Fruit fly (Drosophila melanogaster) whole organism, prepupa: ENCODE results near the gene CG4287.

ENCODE experiments used
- CG10631 ChIP-seq: fragments of 200-800 bp; sonication (Bioruptor generic); optimal IDR thresholded peaks from 2 replicates; lab custom pipeline; 2016; ENCODE audit warnings: missing biosample characterization, missing genetic modification characterization
- CG10669 ChIP-seq: fragments of 200-800 bp; sonication (Bioruptor generic); optimal IDR thresholded peaks from 3 replicates; lab custom pipeline; 2018; ENCODE audit warnings: missing biosample characterization, mild to moderate bottlenecking, missing genetic modification characterization, moderate library complexity
- CG11294 ChIP-seq: fragments of 200-800 bp; sonication (Bioruptor generic); IDR thresholded peaks from 2 replicates; pipeline ENCODE4 v1.3.6; 2022; ENCODE audit warnings: missing biosample characterization, missing genetic modification characterization
- CG11762 ChIP-seq: fragments of 200-800 bp; sonication (Bioruptor generic); optimal IDR thresholded peaks from 3 replicates; lab custom pipeline; 2016; ENCODE audit warnings: missing biosample characterization, missing genetic modification characterization; ENCODE audit not compliant: insufficient read depth
- CG11902 ChIP-seq: fragments of 200-800 bp; sonication (Bioruptor generic); optimal IDR thresholded peaks from 3 replicates; lab custom pipeline; 2016; ENCODE audit warnings: missing biosample characterization, missing genetic modification characterization
- CG15336 ChIP-seq: fragments of 200-800 bp; sonication (Bioruptor generic); IDR thresholded peaks from 2 replicates; pipeline ENCODE4 v1.3.6; 2022; ENCODE audit warnings: missing biosample characterization, missing genetic modification characterization
- CG1621 ChIP-seq: fragments of 200-800 bp; sonication (Bioruptor generic); optimal IDR thresholded peaks from 3 replicates; lab custom pipeline; 2018; ENCODE audit warnings: missing biosample characterization, mild to moderate bottlenecking, missing genetic modification characterization
- CG16779 ChIP-seq: fragments of 200-800 bp; sonication (Bioruptor generic); optimal IDR thresholded peaks from 3 replicates; lab custom pipeline; 2017; ENCODE audit warnings: missing biosample characterization, mild to moderate bottlenecking, missing genetic modification characterization
- CG3032 ChIP-seq: fragments of 200-800 bp; optimal IDR thresholded peaks from 2 replicates; lab custom pipeline; 2019; ENCODE audit warnings: missing biosample characterization, mild to moderate bottlenecking, missing genetic modification characterization, moderate library complexity
- CG31627 ChIP-seq: fragments of 200-800 bp; sonication (Bioruptor generic); optimal IDR thresholded peaks from 3 replicates; lab custom pipeline; 2016; ENCODE audit warnings: missing biosample characterization, missing genetic modification characterization
- CG32006 ChIP-seq: fragments of 200-800 bp; sonication (Bioruptor generic); optimal IDR thresholded peaks from 3 replicates; lab custom pipeline; 2017; ENCODE audit warnings: missing biosample characterization, mild to moderate bottlenecking, missing genetic modification characterization
- CG34406 ChIP-seq: fragments of 200-800 bp; sonication (Bioruptor generic); optimal IDR thresholded peaks from 3 replicates; lab custom pipeline; 2016; ENCODE audit warnings: missing biosample characterization, missing genetic modification characterization
- CG3919 ChIP-seq: fragments of 200-800 bp; sonication (Bioruptor generic); optimal IDR thresholded peaks from 3 replicates; lab custom pipeline; 2016; ENCODE audit warnings: missing biosample characterization, missing genetic modification characterization
- CG4318 ChIP-seq: fragments of 200-800 bp; sonication (Bioruptor generic); optimal IDR thresholded peaks from 3 replicates; lab custom pipeline; 2017; ENCODE audit warnings: missing biosample characterization, mild to moderate bottlenecking, missing genetic modification characterization
- CG6163 ChIP-seq: fragments of 200-800 bp; sonication (Bioruptor generic); IDR thresholded peaks from 3 replicates; pipeline ENCODE4 v1.3.6; 2022; ENCODE audit warnings: missing biosample characterization, missing genetic modification characterization
- CG6276 ChIP-seq: fragments of 200-800 bp; sonication (Bioruptor generic); optimal IDR thresholded peaks from 2 replicates; lab custom pipeline; 2017; ENCODE audit warnings: missing biosample characterization, mild to moderate bottlenecking, missing genetic modification characterization
- CG6792 ChIP-seq: fragments of 200-800 bp; sonication (Bioruptor generic); optimal IDR thresholded peaks from 3 replicates; lab custom pipeline; 2016; ENCODE audit warnings: missing biosample characterization, missing genetic modification characterization
- CG6854 ChIP-seq: fragments of 200-800 bp; sonication (Bioruptor generic); optimal IDR thresholded peaks from 2 replicates; lab custom pipeline; 2017; ENCODE audit warnings: missing biosample characterization, mild to moderate bottlenecking, missing genetic modification characterization
- CG7368 ChIP-seq: fragments of 200-800 bp; sonication (Bioruptor generic); optimal IDR thresholded peaks from 3 replicates; lab custom pipeline; 2016; ENCODE audit warnings: missing biosample characterization, missing genetic modification characterization
- CG8119 ChIP-seq: fragments of 200-800 bp; sonication (Bioruptor generic); IDR thresholded peaks from 3 replicates; pipeline ENCODE4 v1.3.6; 2022; ENCODE audit warnings: missing biosample characterization, missing genetic modification characterization
- CG8319 ChIP-seq: fragments of 200-800 bp; sonication (Bioruptor generic); optimal IDR thresholded peaks from 3 replicates; lab custom pipeline; 2016; ENCODE audit warnings: missing biosample characterization, missing genetic modification characterization
- CG8632 ChIP-seq: fragments of 200-800 bp; sonication (Bioruptor generic); optimal IDR thresholded peaks from 3 replicates; lab custom pipeline; 2016; ENCODE audit warnings: missing biosample characterization, missing genetic modification characterization
- CG9139 ChIP-seq: fragments of 200-800 bp; sonication (Bioruptor generic); optimal IDR thresholded peaks from 3 replicates; lab custom pipeline; 2017; ENCODE audit warnings: missing biosample characterization, mild to moderate bottlenecking, missing genetic modification characterization
- Eip75B ChIP-seq: fragments of 200-800 bp; sonication (Bioruptor generic); optimal IDR thresholded peaks from 3 replicates; lab custom pipeline; 2016; ENCODE audit warnings: missing biosample characterization, missing genetic modification characterization
- Eip78C ChIP-seq: fragments of 200-800 bp; sonication (Bioruptor generic); peaks from one replicate; lab custom pipeline; 2016; ENCODE audit warnings: missing biosample characterization, missing genetic modification characterization
- Eip93F ChIP-seq: fragments of 200-800 bp; sonication (Bioruptor generic); optimal IDR thresholded peaks from 2 replicates; lab custom pipeline; 2016; ENCODE audit warnings: missing biosample characterization, mild to moderate bottlenecking, missing genetic modification characterization
- Gug ChIP-seq: fragments of 200-800 bp; sonication (Bioruptor generic); IDR thresholded peaks from 2 replicates; pipeline ENCODE4 v1.3.6; 2022; ENCODE audit warnings: missing biosample characterization, missing genetic modification characterization
- Hr38 ChIP-seq: sonication (Bioruptor generic); optimal IDR thresholded peaks from 2 replicates; lab custom pipeline; 2016; ENCODE audit warnings: missing biosample characterization, missing genetic modification characterization
- Hr39 ChIP-seq: fragments of 200-800 bp; sonication (Bioruptor generic); optimal IDR thresholded peaks from 2 replicates; lab custom pipeline; 2016; ENCODE audit warnings: missing biosample characterization, missing genetic modification characterization
- Hr4 ChIP-seq: fragments of 200-800 bp; sonication (Bioruptor generic); optimal IDR thresholded peaks from 3 replicates; lab custom pipeline; 2016; ENCODE audit warnings: missing biosample characterization, missing genetic modification characterization
- Lpt ChIP-seq: fragments of 200-800 bp; sonication (Bioruptor generic); optimal IDR thresholded peaks from 3 replicates; lab custom pipeline; 2016; ENCODE audit warnings: missing biosample characterization, missing genetic modification characterization
- Met ChIP-seq: fragments of 200-800 bp; sonication (Bioruptor generic); optimal IDR thresholded peaks from 3 replicates; lab custom pipeline; 2016; ENCODE audit warnings: missing biosample characterization, missing genetic modification characterization
- OdsH ChIP-seq: fragments of 200-800 bp; sonication (Bioruptor generic); optimal IDR thresholded peaks from 3 replicates; lab custom pipeline; 2016; ENCODE audit warnings: missing biosample characterization, missing genetic modification characterization
- Smox ChIP-seq: fragments of 200-800 bp; sonication (Bioruptor generic); optimal IDR thresholded peaks from 3 replicates; lab custom pipeline; 2016; ENCODE audit warnings: missing biosample characterization, missing genetic modification characterization
- Sox102F ChIP-seq: fragments of 200-800 bp; sonication (Bioruptor generic); optimal IDR thresholded peaks from 2 replicates; lab custom pipeline; 2016; ENCODE audit warnings: missing biosample characterization, mild to moderate bottlenecking, missing genetic modification characterization
- Sox14 ChIP-seq: fragments of 200-800 bp; sonication (Bioruptor generic); optimal IDR thresholded peaks from 3 replicates; lab custom pipeline; 2016; ENCODE audit warnings: missing biosample characterization, missing genetic modification characterization
- achi ChIP-seq: fragments of 200-800 bp; sonication (Bioruptor generic); optimal IDR thresholded peaks from 3 replicates; lab custom pipeline; 2016; ENCODE audit warnings: missing biosample characterization, missing genetic modification characterization
- acj6 ChIP-seq: fragments of 200-800 bp; sonication (Bioruptor generic); optimal IDR thresholded peaks from 3 replicates; lab custom pipeline; 2016; ENCODE audit warnings: missing biosample characterization, missing genetic modification characterization
- cyc ChIP-seq: fragments of 200-800 bp; sonication (Bioruptor generic); optimal IDR thresholded peaks from 3 replicates; lab custom pipeline; 2016; ENCODE audit warnings: missing biosample characterization, missing genetic modification characterization
- dac ChIP-seq: fragments of 200-800 bp; sonication (Bioruptor generic); optimal IDR thresholded peaks from 2 replicates; lab custom pipeline; 2017; ENCODE audit warnings: missing biosample characterization, mild to moderate bottlenecking, missing genetic modification characterization
- dsx ChIP-seq: fragments of 200-800 bp; optimal IDR thresholded peaks from 3 replicates; lab custom pipeline; 2019; ENCODE audit warnings: missing biosample characterization, mild to moderate bottlenecking, missing genetic modification characterization, moderate library complexity; ENCODE audit not compliant: poor library complexity, severe bottlenecking
- eg ChIP-seq: fragments of 200-800 bp; sonication (Bioruptor generic); IDR thresholded peaks from 3 replicates; pipeline ENCODE4 v1.3.6; 2022; ENCODE audit warnings: missing biosample characterization, missing genetic modification characterization
- esn ChIP-seq: fragments of 200-800 bp; sonication (Bioruptor generic); optimal IDR thresholded peaks from 2 replicates; lab custom pipeline; 2016; ENCODE audit warnings: missing biosample characterization, mild to moderate bottlenecking, missing genetic modification characterization, moderate library complexity
- fd59A ChIP-seq: fragments of 200-800 bp; sonication (Bioruptor generic); optimal IDR thresholded peaks from 2 replicates; lab custom pipeline; 2017; ENCODE audit warnings: missing biosample characterization, mild to moderate bottlenecking, missing genetic modification characterization, missing genetic modification reagents
- fkh ChIP-seq: fragments of 200-800 bp; sonication (Bioruptor generic); optimal IDR thresholded peaks from 3 replicates; lab custom pipeline; 2017; ENCODE audit warnings: missing biosample characterization, mild to moderate bottlenecking, missing genetic modification characterization, moderate library complexity
- lz ChIP-seq: fragments of 200-800 bp; sonication (Bioruptor generic); optimal IDR thresholded peaks from 3 replicates; lab custom pipeline; 2016; ENCODE audit warnings: missing biosample characterization, missing genetic modification characterization
- net ChIP-seq: fragments of 200-800 bp; sonication (Bioruptor generic); optimal IDR thresholded peaks from 3 replicates; lab custom pipeline; 2016; ENCODE audit warnings: missing biosample characterization, missing genetic modification characterization
- salr ChIP-seq, 2 experiments: fragments of 200-800 bp; sonication (Bioruptor generic); optimal IDR thresholded peaks; 3 replicates each; lab custom pipeline; 2016 to 2018; ENCODE audit warnings: missing biosample characterization in 2 of 2, missing genetic modification characterization in 2 of 2, mild to moderate bottlenecking in 1 of 2
- spab ChIP-seq: fragments of 200-800 bp; sonication (Bioruptor generic); optimal IDR thresholded peaks from 2 replicates; lab custom pipeline; 2017; ENCODE audit warnings: missing biosample characterization, mild to moderate bottlenecking, missing genetic modification characterization, missing genetic modification reagents
- ss ChIP-seq, 2 experiments: fragments of 200-800 bp; sonication (Bioruptor generic); optimal IDR thresholded peaks; 2 replicates in 1 of 2; 3 replicates in 1 of 2; lab custom pipeline; 2017 to 2018; ENCODE audit warnings: mild to moderate bottlenecking in 2 of 2, missing biosample characterization in 2 of 2, missing genetic modification characterization in 2 of 2, moderate library complexity in 1 of 2
- svp ChIP-seq: fragments of 200-800 bp; sonication (Bioruptor generic); peaks from one replicate; lab custom pipeline; 2016; ENCODE audit warnings: missing biosample characterization, missing genetic modification characterization
- topi ChIP-seq: fragments of 200-800 bp; sonication (Bioruptor generic); optimal IDR thresholded peaks from 3 replicates; lab custom pipeline; 2016; ENCODE audit warnings: missing biosample characterization, missing genetic modification characterization
- vri ChIP-seq: fragments of 200-800 bp; sonication (Bioruptor generic); optimal IDR thresholded peaks from 3 replicates; lab custom pipeline; 2016; ENCODE audit warnings: missing biosample characterization, mild to moderate bottlenecking, missing genetic modification characterization

CG4287 gene

DNA sequence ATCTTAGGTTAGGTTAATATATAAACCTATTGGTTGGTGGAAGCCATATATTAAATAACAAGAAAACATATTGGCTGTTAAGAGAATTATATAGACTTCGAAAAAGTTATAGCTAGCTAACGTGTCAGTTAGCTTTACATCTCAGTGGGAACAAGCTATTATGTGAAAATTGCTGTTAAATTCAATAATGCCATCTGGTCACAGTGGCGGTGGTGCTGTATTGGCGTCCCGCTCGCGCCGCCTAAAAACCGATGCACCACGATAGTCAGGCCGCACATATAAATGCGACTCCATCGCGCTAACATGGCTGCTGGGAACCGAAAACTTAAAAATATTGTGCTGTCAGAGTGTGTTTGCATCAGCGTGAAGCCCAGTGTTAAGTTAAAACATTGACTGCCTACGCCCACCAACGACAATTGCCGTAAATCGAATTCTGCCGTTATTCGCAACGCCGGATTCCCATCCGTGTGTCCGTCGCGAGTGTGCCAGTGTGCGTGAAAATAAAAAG is 9.4 kb upstream of the CG4287 start, which contains the start of gene Hel89B:
Hel89B (plus strand) TSS at position 320 of the 508 bp plus-strand sequence.
- no peak for TF ChIP-seq CG6276
- TF ChIP-seq lz (GFP tag; lab: Kevin White, UChicago): peak; percentile 53
- no peak for TF ChIP-seq Gug
- TF ChIP-seq Hr4: peak; percentile 72
- TF ChIP-seq CG8632 (GFP tag; lab: Kevin White, UChicago): no peak
- TF ChIP-seq cyc (GFP tag; lab: Kevin White, UChicago): peak; percentile 61
- TF ChIP-seq esn (GFP tag; lab: Kevin White, UChicago): no peak
- TF ChIP-seq achi (GFP tag; lab: Kevin White, UChicago): peak; percentile 63
- TF ChIP-seq Met (GFP tag; lab: Kevin White, UChicago): peak; percentile 35
- peak; percentile 59 for TF ChIP-seq CG32006 (GFP tag; lab: Kevin White, UChicago)
- TF ChIP-seq CG34406 (GFP tag; lab: Kevin White, UChicago): no peak
- no peak for TF ChIP-seq CG9139 (GFP tag; lab: Kevin White, UChicago)
- no peak for TF ChIP-seq CG4318 (GFP tag; lab: Kevin White, UChicago)
- peak; percentile 41 for TF ChIP-seq Sox14
- TF ChIP-seq Smox: peak; percentile 44
- peak; percentile 50 for TF ChIP-seq CG11902 (GFP tag; lab: Kevin White, UChicago)
- no peak for TF ChIP-seq fd59A (GFP tag; lab: Kevin White, UChicago)
- peak; percentile 1 for TF ChIP-seq Eip75B (GFP tag; lab: Kevin White, UChicago)
- TF ChIP-seq ss (GFP tag; optimal IDR thresholded peaks at IDR 0.05; lab: Kevin White, UChicago): peak in 1 of 2 experiments; percentile 10
- no peak for TF ChIP-seq CG11762 (GFP tag; lab: Kevin White, UChicago)
- no peak for TF ChIP-seq vri
- peak; percentile 38 for TF ChIP-seq CG1621 (tag; lab: Kevin White, UChicago)
- peak; percentile 71 for TF ChIP-seq CG3032
- TF ChIP-seq topi: no peak
- peak; percentile 80 for TF ChIP-seq Eip78C
- peak; percentile 63 for TF ChIP-seq Hr39 (GFP tag; lab: Kevin White, UChicago)
- TF ChIP-seq CG10669 (GFP tag; lab: Kevin White, UChicago): no peak
- TF ChIP-seq CG3919 (GFP tag; lab: Kevin White, UChicago): no peak
- peak; percentile 10 for TF ChIP-seq Lpt (GFP tag; lab: Kevin White, UChicago)
- peak; percentile 35 for TF ChIP-seq acj6 (GFP tag; lab: Kevin White, UChicago)
- TF ChIP-seq CG16779: no peak
- TF ChIP-seq CG7368 (GFP tag; lab: Kevin White, UChicago): no peak
- peak; percentile 36 for TF ChIP-seq dac (GFP tag; lab: Kevin White, UChicago)
- no peak for TF ChIP-seq eg (GFP tag; lab: Robert Waterston, UW)
- no peak for TF ChIP-seq spab (GFP tag; lab: Kevin White, UChicago)
- TF ChIP-seq fkh (GFP tag; lab: Kevin White, UChicago): no peak
- TF ChIP-seq CG31627 (GFP tag; lab: Kevin White, UChicago): peak; percentile 70
- TF ChIP-seq net: peak; percentile 34
- no peak for TF ChIP-seq CG6792
- peak; percentile 47 for TF ChIP-seq OdsH (GFP tag; lab: Kevin White, UChicago)
- no peak for TF ChIP-seq Hr38 (GFP tag; lab: Kevin White, UChicago)
- TF ChIP-seq CG6854: peak; percentile 50
- no peak for TF ChIP-seq dsx (GFP tag; lab: Kevin White, UChicago)
- TF ChIP-seq Sox102F: no peak
- no peak for TF ChIP-seq Eip93F (GFP tag; lab: Kevin White, UChicago)
- no peak for TF ChIP-seq salr (GFP tag; optimal IDR thresholded peaks at IDR 0.05; lab: Kevin White, UChicago)
- no peak for TF ChIP-seq CG8119 (GFP tag; lab: Robert Waterston, UW)
- TF ChIP-seq CG15336 (GFP tag; lab: Robert Waterston, UW): no peak
- TF ChIP-seq CG8319 (GFP tag; lab: Kevin White, UChicago): no peak
- no peak for TF ChIP-seq CG6163 (GFP tag; lab: Robert Waterston, UW)
- peak; percentile 62 for TF ChIP-seq svp
- TF ChIP-seq CG10631 (GFP tag; lab: Kevin White, UChicago): peak; percentile 56
- no peak for TF ChIP-seq CG11294 (GFP tag; lab: Robert Waterston, UW)
